Worm (Caenorhabditis elegans) whole organism, L4 larva: ENCODE measurements around the gene D1054.8.

Experiments used
- F26F4.8 ChIP-seq: fragments of 200-800 bp; sonication (Bioruptor generic); conservative IDR thresholded peaks from 2 replicates; pipeline ENCODE4 v1.3.6; 2022; ENCODE audit warnings: missing genetic modification characterization, missing compliant biosample characterization
- Y48G9A.11 ChIP-seq: fragments of 200-800 bp; sonication (Bioruptor generic); IDR thresholded peaks from 2 replicates; pipeline ENCODE4 v1.3.6; 2022; ENCODE audit warnings: missing genetic modification reagents, missing genetic modification characterization, missing compliant biosample characterization
- ama-1 ChIP-seq: fragments of 150-350 bp; optimal IDR thresholded peaks from 2 replicates; lab custom pipeline; 2014; ENCODE audit warnings: inconsistent platforms, mixed read lengths
- ceh-62 ChIP-seq: sonication (generic microtip); optimal IDR thresholded peaks from 2 replicates; lab custom pipeline; 2017; ENCODE audit warnings: missing biosample characterization, missing genetic modification characterization
- daf-16 ChIP-seq, 3 experiments: sonication (generic microtip); optimal IDR thresholded peaks; 2 replicates each; lab custom pipeline; 2016 to 2017; ENCODE audit warnings: missing genetic modification characterization in 3 of 3, missing genetic modification reagents in 3 of 3, mild to moderate bottlenecking in 2 of 3, missing compliant biosample characterization in 2 of 3, missing biosample characterization in 1 of 3, moderate library complexity in 1 of 3
- dmd-6 ChIP-seq: fragments of 200-800 bp; sonication (Bioruptor generic); IDR thresholded peaks from 2 replicates; pipeline ENCODE4 v1.3.6; 2022; ENCODE audit warnings: missing genetic modification reagents, missing genetic modification characterization, missing compliant biosample characterization
- dmd-9 ChIP-seq: fragments of 200-800 bp; sonication (Bioruptor generic); IDR thresholded peaks from 2 replicates; pipeline ENCODE4 v1.3.6; 2022; ENCODE audit warnings: missing genetic modification reagents, missing genetic modification characterization, missing compliant biosample characterization
- duxl-1 ChIP-seq: sonication (generic microtip); optimal IDR thresholded peaks from 2 replicates; lab custom pipeline; 2016; ENCODE audit warnings: mild to moderate bottlenecking, missing genetic modification characterization, moderate library complexity, missing compliant biosample characterization; ENCODE audit not compliant: poor library complexity
- dve-1 ChIP-seq: sonication (generic microtip); optimal IDR thresholded peaks from 2 replicates; lab custom pipeline; 2017; ENCODE audit warnings: antibody characterized with exemption, mild to moderate bottlenecking, missing genetic modification characterization, missing compliant biosample characterization; ENCODE audit not compliant: insufficient read depth
- egl-27 ChIP-seq: sonication (generic microtip); optimal IDR thresholded peaks from 3 replicates; lab custom pipeline; 2017; ENCODE audit warnings: missing biosample characterization, missing genetic modification reagents, missing genetic modification characterization
- egl-43 ChIP-seq: fragments of 200-800 bp; sonication (Bioruptor generic); IDR thresholded peaks from 2 replicates; pipeline ENCODE4 v1.3.6; 2022; ENCODE audit warnings: missing genetic modification reagents, missing genetic modification characterization, missing compliant biosample characterization
- hif-1 ChIP-seq, 2 experiments: sonication (generic microtip); optimal IDR thresholded peaks; 2 replicates each; lab custom pipeline; 2016 to 2017; ENCODE audit warnings: missing compliant biosample characterization in 2 of 2, missing genetic modification characterization in 2 of 2, missing genetic modification reagents in 2 of 2, missing genotype in 2 of 2, mild to moderate bottlenecking in 1 of 2
- hlh-11 ChIP-seq: fragments of 200-800 bp; sonication (Bioruptor generic); optimal IDR thresholded peaks from 2 replicates; lab custom pipeline; 2018; ENCODE audit warnings: mild to moderate bottlenecking, missing genetic modification characterization, missing compliant biosample characterization
- hlh-30 ChIP-seq: sonication (generic microtip); optimal IDR thresholded peaks from 2 replicates; lab custom pipeline; 2017; ENCODE audit warnings: antibody characterized with exemption, mild to moderate bottlenecking, missing genetic modification characterization, missing compliant biosample characterization; ENCODE audit not compliant: insufficient read depth
- lin-15B ChIP-seq: fragments of 150-350 bp; sonication (generic microtip); optimal IDR thresholded peaks from 3 replicates; lab custom pipeline; 2014; ENCODE audit warnings: missing biosample characterization, missing genetic modification characterization
- lin-38 ChIP-seq: fragments of 200-800 bp; sonication (Bioruptor generic); IDR thresholded peaks from 2 replicates; pipeline ENCODE4 v1.3.6; 2022; ENCODE audit warnings: missing genetic modification reagents, missing genetic modification characterization, missing compliant biosample characterization
- lin-39 ChIP-seq: fragments of 150-350 bp; optimal IDR thresholded peaks from 2 replicates; lab custom pipeline; 2014; ENCODE audit warnings: missing biosample characterization, missing genetic modification reagents, missing genetic modification characterization
- lir-3 ChIP-seq: sonication (generic microtip); optimal IDR thresholded peaks from 2 replicates; lab custom pipeline; 2016; ENCODE audit warnings: mild to moderate bottlenecking, missing genetic modification characterization, missing compliant biosample characterization
- lsy-2 ChIP-seq, 2 experiments: fragments of 150-350 bp in 1 of 2; sonication (generic microtip) in 1 of 2; optimal IDR thresholded peaks; 2 replicates each; lab custom pipeline; 2014 to 2017; ENCODE audit warnings: missing biosample characterization in 2 of 2, missing genetic modification characterization in 2 of 2
- madf-9 ChIP-seq: fragments of 200-800 bp; sonication (Bioruptor generic); conservative IDR thresholded peaks from 2 replicates; pipeline ENCODE4 v1.3.6; 2022; ENCODE audit warnings: missing genetic modification reagents, missing genetic modification characterization, missing compliant biosample characterization
- mep-1 ChIP-seq: fragments of 150-350 bp; sonication (generic microtip); optimal IDR thresholded peaks from 3 replicates; lab custom pipeline; 2014; ENCODE audit warnings: missing biosample characterization, missing genetic modification characterization
- mes-2 ChIP-seq: sonication (generic microtip); optimal IDR thresholded peaks from 2 replicates; lab custom pipeline; 2016; ENCODE audit warnings: missing genotype, mild to moderate bottlenecking, missing genetic modification characterization, missing compliant biosample characterization; ENCODE audit not compliant: poor library complexity, severe bottlenecking
- mxl-2 ChIP-seq: fragments of 200-800 bp; sonication (Bioruptor generic); conservative IDR thresholded peaks from 2 replicates; pipeline ENCODE4 v1.3.6; 2022; ENCODE audit warnings: missing genetic modification reagents, missing genetic modification characterization, missing compliant biosample characterization
- mxl-3 ChIP-seq: fragments of 200-800 bp; sonication (Bioruptor generic); optimal IDR thresholded peaks from 2 replicates; lab custom pipeline; 2018; ENCODE audit warnings: mild to moderate bottlenecking, missing genetic modification characterization, missing compliant biosample characterization
- nhr-10 ChIP-seq: fragments of 150-350 bp; optimal IDR thresholded peaks from 2 replicates; lab custom pipeline; 2014; ENCODE audit warnings: missing biosample characterization, missing genetic modification characterization
- nhr-28 ChIP-seq: fragments of 150-350 bp; optimal IDR thresholded peaks from 2 replicates; lab custom pipeline; 2014; ENCODE audit warnings: missing biosample characterization, missing genetic modification characterization
- nhr-48 ChIP-seq: sonication (generic microtip); optimal IDR thresholded peaks from 2 replicates; lab custom pipeline; 2016; ENCODE audit warnings: mild to moderate bottlenecking, missing genetic modification characterization, missing compliant biosample characterization
- nhr-76 ChIP-seq: fragments of 150-350 bp; optimal IDR thresholded peaks from 2 replicates; lab custom pipeline; 2014; ENCODE audit warnings: missing biosample characterization, missing genetic modification characterization
- nhr-77 ChIP-seq: fragments of 150-350 bp; optimal IDR thresholded peaks from 2 replicates; lab custom pipeline; 2014; ENCODE audit warnings: missing biosample characterization, missing genetic modification characterization
- php-3 ChIP-seq: fragments of 200-800 bp; sonication (Bioruptor generic); IDR thresholded peaks from 2 replicates; pipeline ENCODE4 v1.3.6; 2022; ENCODE audit warnings: missing genetic modification reagents, missing genetic modification characterization, missing compliant biosample characterization
- pqm-1 ChIP-seq: sonication (generic microtip); optimal IDR thresholded peaks from 2 replicates; lab custom pipeline; 2017; ENCODE audit warnings: missing biosample characterization, missing genetic modification characterization
- tra-1 ChIP-seq: fragments of 200-800 bp; sonication (Bioruptor generic); IDR thresholded peaks from 2 replicates; pipeline ENCODE4 v1.3.6; 2022; ENCODE audit warnings: missing genetic modification reagents, missing genetic modification characterization, missing compliant biosample characterization
- unc-39 ChIP-seq: sonication (generic microtip); optimal IDR thresholded peaks from 2 replicates; lab custom pipeline; 2017; ENCODE audit warnings: missing biosample characterization, missing genetic modification characterization
- unc-62 ChIP-seq, 3 experiments: fragments of 150-350 bp in 1 of 3; sonication (generic microtip); optimal IDR thresholded peaks in 2 of 3; peaks in 1 of 3; 1 replicate in 1 of 3; 2 replicates in 2 of 3; lab custom pipeline; 2014 to 2017; ENCODE audit warnings: missing biosample characterization in 3 of 3, missing genetic modification characterization in 3 of 3, missing genetic modification reagents in 3 of 3, missing genotype in 1 of 3
- vab-7 ChIP-seq: fragments of 200-800 bp; sonication (Bioruptor generic); IDR thresholded peaks from 2 replicates; pipeline ENCODE4 v1.3.6; 2022; ENCODE audit warnings: missing genetic modification reagents, missing genetic modification characterization, missing compliant biosample characterization
- zag-1 ChIP-seq: fragments of 150-350 bp; optimal IDR thresholded peaks from 2 replicates; lab custom pipeline; 2014; ENCODE audit warnings: missing biosample characterization, missing genetic modification characterization
- zfp-3 ChIP-seq: fragments of 200-800 bp; sonication (Bioruptor generic); conservative IDR thresholded peaks from 2 replicates; pipeline ENCODE4 v1.3.6; 2022; ENCODE audit warnings: missing genetic modification reagents, missing genetic modification characterization, missing compliant biosample characterization
- zip-11 ChIP-seq: fragments of 200-800 bp; sonication (Bioruptor generic); IDR thresholded peaks from 2 replicates; pipeline ENCODE4 v1.3.6; 2022; ENCODE audit warnings: missing genetic modification characterization, missing compliant biosample characterization
- zip-2 ChIP-seq: fragments of 150-350 bp; optimal IDR thresholded peaks from 2 replicates; lab custom pipeline; 2014; ENCODE audit warnings: missing biosample characterization, missing genetic modification characterization
- ztf-7 ChIP-seq: fragments of 150-350 bp; optimal IDR thresholded peaks from 2 replicates; lab custom pipeline; 2014; ENCODE audit warnings: missing biosample characterization, missing genetic modification characterization

Gene D1054.8

DNA sequence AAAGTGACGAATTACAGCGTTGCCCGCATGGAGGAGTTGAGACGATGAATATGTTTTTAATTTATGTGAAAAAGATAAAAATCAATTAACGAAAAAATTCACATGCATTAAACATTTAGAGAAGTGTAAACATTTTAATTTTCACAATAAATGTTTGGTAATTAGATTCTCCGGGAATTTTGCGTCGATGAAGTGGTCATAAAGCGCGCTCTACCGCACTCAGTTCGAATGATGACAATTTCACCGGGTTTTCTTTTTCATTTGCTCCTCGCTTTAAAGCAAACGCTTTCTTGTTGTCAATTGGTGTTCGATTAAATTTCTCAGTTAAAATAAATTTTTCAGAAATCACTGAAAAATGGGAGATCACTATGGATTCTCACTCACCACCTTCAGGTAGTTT lies 14.1 kb upstream of the D1054.8 start, which contains the start of the genes D1054.1 and pas-2 (continued):
- TF ChIP-seq mes-2 (tag; lab: Kevin White, UChicago) (no peak), ama-1 (no peak), madf-9 (GFP tag; lab: Robert Waterston, UW) (no peak), F26F4.8 (GFP tag; lab: Robert Waterston, UW) (no peak), hif-1 (tag; optimal IDR thresholded peaks at IDR 0.05; lab: Kevin White, UChicago) (no peak), lin-38 (peak; percentile 68), Y48G9A.11 (GFP tag; lab: Robert Waterston, UW) (no peak), nhr-76 (tag; lab: Kevin White, UChicago) (no peak), vab-7 (GFP tag; lab: Robert Waterston, UW) (no peak), lir-3 (no peak), php-3 (GFP tag; lab: Robert Waterston, UW) (no peak), egl-43 (no peak), lin-39 (tag; lab: Kevin White, UChicago) (no peak), egl-27 (tag; lab: Kevin White, UChicago) (no peak), zip-2 (tag; lab: Kevin White, UChicago) (no peak), lsy-2 (tag; optimal IDR thresholded peaks at IDR 0.05; lab: Kevin White, UChicago) (peak in 1 of 2 experiments; percentile 35), mep-1 (no peak), hlh-30 (tag; lab: Kevin White, UChicago) (no peak), zag-1 (no peak), mxl-3 (GFP tag; lab: Kevin White, UChicago) (no peak), lin-15B (tag; lab: Kevin White, UChicago) (no peak), mxl-2 (no peak)

DNA sequence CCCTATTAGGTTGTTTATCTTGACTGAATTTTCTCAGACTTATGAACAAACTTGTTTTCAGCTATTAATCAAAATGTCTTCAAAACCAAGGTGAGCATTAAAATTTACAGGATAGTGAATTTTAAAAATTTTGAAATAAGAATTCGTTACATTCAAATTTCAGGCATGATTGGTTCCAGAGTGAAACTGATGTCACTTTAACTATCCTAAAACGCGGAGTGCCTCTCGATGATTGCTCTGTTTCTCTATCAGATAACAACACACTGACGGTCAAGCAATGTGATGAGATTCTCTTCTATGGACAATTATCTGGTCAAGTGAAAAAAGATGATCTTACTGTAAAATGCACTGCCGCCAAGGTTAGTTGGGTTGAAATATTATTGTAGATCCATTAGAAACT lies 12.7 kb upstream of the D1054.8 start, which contains the start of gene D1054.3:
Gene D1054.3 (plus strand): TSS at position 62 of the 400 bp plus-strand sequence.
- TF ChIP-seq zfp-3 (GFP tag; lab: Robert Waterston, UW) (no peak), ama-1 (peak; percentile 42), duxl-1 (tag; lab: Kevin White, UChicago) (peak; percentile 17), lin-38 (peak; percentile 53), lin-15B (tag; lab: Kevin White, UChicago) (no peak), nhr-10 (tag; lab: Kevin White, UChicago) (no peak), mep-1 (peak; percentile 5), zip-11 (GFP tag; lab: Robert Waterston, UW) (no peak), ceh-62 (tag; lab: Kevin White, UChicago) (no peak), dmd-9 (no peak)

DNA sequence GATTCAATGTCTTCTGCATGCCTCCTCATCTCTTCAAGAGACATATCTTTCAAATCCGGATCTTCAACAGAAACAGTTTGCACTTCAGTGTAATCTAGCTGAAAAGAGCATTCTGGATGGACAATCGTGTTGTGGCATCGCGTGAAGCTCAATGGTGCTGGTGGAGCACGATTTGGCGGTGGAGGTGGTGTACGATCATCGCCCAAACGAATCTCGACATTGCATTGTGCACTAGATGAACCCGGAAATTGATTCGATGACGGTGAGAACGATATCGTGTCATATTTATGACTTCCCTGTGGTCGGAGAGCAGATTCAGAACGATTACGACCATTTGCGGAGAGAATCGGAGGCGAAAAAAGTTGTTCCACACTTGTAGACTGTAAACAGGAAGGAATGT lies 10.9 kb upstream of the D1054.8 start:
- peak in 1 of 2 experiments; percentile 99 for TF ChIP-seq unc-62 (GFP tag; optimal IDR thresholded peaks at IDR 0.05 in 1 of 2; lab: Kevin White, UChicago)
- no peak for TF ChIP-seq unc-62 (tag; optimal IDR thresholded peaks at IDR 0.05; lab: Kevin White, UChicago)
- TF ChIP-seq tra-1 (GFP tag; lab: Robert Waterston, UW): no peak

DNA sequence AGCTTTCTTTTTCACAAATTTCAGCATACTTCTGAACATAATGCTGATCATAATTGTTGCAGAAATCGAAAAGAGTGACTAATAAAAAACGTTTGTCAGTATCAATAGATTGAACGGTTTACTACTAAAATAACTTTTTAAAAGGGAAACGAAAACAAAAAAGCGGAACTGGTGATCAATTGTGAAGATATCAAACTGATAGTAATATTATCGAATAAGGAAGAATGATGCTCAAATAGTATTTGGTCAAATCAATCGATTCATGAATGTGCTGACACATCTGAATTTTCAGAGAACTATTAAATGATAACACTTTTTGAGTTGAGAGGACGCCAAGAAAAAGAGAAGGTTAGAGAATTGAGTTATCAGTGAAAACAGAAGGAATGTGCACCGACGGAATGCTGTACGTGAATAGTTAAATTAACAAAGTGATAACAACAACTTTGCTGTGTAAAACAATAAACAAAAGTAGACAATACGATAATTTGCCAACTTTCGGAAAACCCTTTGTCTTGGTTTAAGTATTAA lies 7.5 kb upstream of the D1054.8 start, which contains the start of gene D1054.5:
Gene D1054.5 (minus strand): TSS at position 51 of the 528 bp plus-strand sequence.
- TF ChIP-seq nhr-48: peak; percentile 65
- no peak for TF ChIP-seq unc-39
- TF ChIP-seq ztf-7 (tag; lab: Kevin White, UChicago): peak; percentile 4
- TF ChIP-seq nhr-28 (tag; lab: Kevin White, UChicago): peak; percentile 56
- TF ChIP-seq nhr-77 (tag; lab: Kevin White, UChicago): peak; percentile 39
- peak; percentile 65 for TF ChIP-seq dmd-6 (GFP tag; lab: Robert Waterston, UW)
- TF ChIP-seq hlh-11 (tag; lab: Kevin White, UChicago): peak; percentile 74
- peak; percentile 55 for TF ChIP-seq pqm-1 (tag; lab: Kevin White, UChicago)
- TF ChIP-seq daf-16 (GFP tag; optimal IDR thresholded peaks at IDR 0.05; lab: Kevin White, UChicago): no peak
- peak; percentile 92 for TF ChIP-seq daf-16 (tag; optimal IDR thresholded peaks at IDR 0.05; lab: Kevin White, UChicago)
- peak; percentile 68 for TF ChIP-seq dve-1 (tag; lab: Kevin White, UChicago)
- no peak for TF ChIP-seq dmd-9
